Fruit fly (Drosophila melanogaster) whole organism, adult: ENCODE measurements around the gene Blimp-1.

Experiments
- CG11617 ChIP-seq: fragments of 200-800 bp; sonication (Bioruptor generic); optimal IDR thresholded peaks from 2 replicates; lab custom pipeline; 2017; ENCODE audit warnings: mild to moderate bottlenecking, missing biosample characterization, missing genetic modification reagents, missing genetic modification characterization
- CG12768 ChIP-seq: fragments of 200-800 bp; sonication (Bioruptor generic); optimal IDR thresholded peaks from 2 replicates; lab custom pipeline; 2017; ENCODE audit warnings: missing biosample characterization, missing genetic modification characterization, mild to moderate bottlenecking, moderate library complexity, missing genetic modification reagents
- CG14711 ChIP-seq: fragments of 200-800 bp; sonication (Bioruptor generic); optimal IDR thresholded peaks from 2 replicates; lab custom pipeline; 2018; ENCODE audit warnings: missing biosample characterization, mild to moderate bottlenecking, missing genetic modification characterization, moderate library complexity
- CG33017 ChIP-seq: fragments of 200-800 bp; sonication (Bioruptor generic); optimal IDR thresholded peaks from 2 replicates; lab custom pipeline; 2018; ENCODE audit warnings: missing biosample characterization, mild to moderate bottlenecking, missing genetic modification characterization, moderate library complexity
- CG5204 ChIP-seq: fragments of 200-800 bp; sonication (Bioruptor generic); optimal IDR thresholded peaks from 2 replicates; lab custom pipeline; 2016; ENCODE audit warnings: missing biosample characterization, missing genetic modification characterization
- Crg-1 ChIP-seq: fragments of 200-800 bp; sonication (Bioruptor generic); optimal IDR thresholded peaks from 2 replicates; lab custom pipeline; 2016; ENCODE audit warnings: missing biosample characterization, missing genetic modification characterization
- cic ChIP-seq: fragments of 200-800 bp; sonication (Bioruptor generic); optimal IDR thresholded peaks from 2 replicates; lab custom pipeline; 2017; ENCODE audit warnings: missing biosample characterization, mild to moderate bottlenecking, missing genetic modification characterization, moderate library complexity
- cnc ChIP-seq, 2 experiments: fragments of >200 bp; optimal IDR thresholded peaks; 2 replicates each; lab custom pipeline; 2017
- ovo ChIP-seq: fragments of 200-800 bp; sonication (Bioruptor generic); optimal IDR thresholded peaks from 2 replicates; lab custom pipeline; 2016; ENCODE audit warnings: missing biosample characterization, missing genetic modification characterization
- pad ChIP-seq: fragments of 200-800 bp; sonication (Bioruptor generic); optimal IDR thresholded peaks from 3 replicates; lab custom pipeline; 2017; ENCODE audit warnings: missing biosample characterization, missing genetic modification characterization, mild to moderate bottlenecking, moderate library complexity, missing genetic modification reagents
- tj ChIP-seq: fragments of 200-800 bp; sonication (Bioruptor generic); optimal IDR thresholded peaks from 3 replicates; lab custom pipeline; 2017; ENCODE audit warnings: missing biosample characterization, mild to moderate bottlenecking, missing genetic modification characterization, moderate library complexity
- toe ChIP-seq: fragments of 200-800 bp; sonication (Bioruptor generic); optimal IDR thresholded peaks from 2 replicates; lab custom pipeline; 2016; ENCODE audit warnings: missing biosample characterization, missing genetic modification characterization

DNA sequence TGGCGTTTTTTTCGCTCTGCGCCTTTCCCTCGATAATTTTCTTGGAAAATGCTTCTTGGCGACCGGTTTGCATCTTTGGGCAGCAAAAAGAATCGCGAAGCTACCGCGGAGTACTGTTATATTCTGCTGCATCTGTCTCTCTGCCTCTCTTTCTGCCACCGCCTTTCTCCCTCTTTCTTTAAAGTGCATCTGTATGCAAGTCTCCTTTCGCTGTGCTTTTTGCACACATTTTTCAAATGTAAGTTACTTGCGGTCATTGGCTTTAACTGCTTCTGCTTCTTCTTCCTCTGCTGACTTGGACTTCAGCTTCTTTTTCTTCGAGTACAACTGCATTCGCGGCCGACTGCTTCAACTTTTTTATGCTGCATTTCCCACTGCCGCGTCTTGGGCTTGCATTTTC, 15.0 kb upstream of the Blimp-1 start:
- TF ChIP-seq tj (GFP tag; lab: Kevin White, UChicago) (no peak), Crg-1 (GFP tag; lab: Kevin White, UChicago) (no peak), cnc (optimal IDR thresholded peaks at IDR 0.05; lab: Kevin White, UChicago) (no peak), CG11617 (GFP tag; lab: Kevin White, UChicago) (no peak), toe (no peak), CG5204 (GFP tag; lab: Kevin White, UChicago) (no peak), pad (GFP tag; lab: Kevin White, UChicago) (no peak), CG33017 (tag; lab: Kevin White, UChicago) (no peak), ovo (GFP tag; lab: Kevin White, UChicago) (no peak), CG12768 (GFP tag; lab: Kevin White, UChicago) (no peak), cic (no peak), CG14711 (tag; lab: Kevin White, UChicago) (no peak)
